Worm (Caenorhabditis elegans) whole organism, L3 larva: Measurements from ENCODE around the gene npp-24.
A peak's percentile ranks its signal among the peaks of the same experiment; 100 is the strongest.

Source experiments
- egl-27 ChIP-seq: sonication (generic microtip); optimal IDR thresholded peaks from 4 replicates; lab custom pipeline; 2017; ENCODE audit warnings: missing biosample characterization, missing genetic modification reagents, missing genetic modification characterization
- elt-2 ChIP-seq: sonication (generic microtip); optimal IDR thresholded peaks from 2 replicates; lab custom pipeline; 2016; ENCODE audit warnings: missing genetic modification reagents, mild to moderate bottlenecking, missing genetic modification characterization, missing compliant biosample characterization
- fos-1 ChIP-seq: fragments of 150-350 bp; optimal IDR thresholded peaks from 2 replicates; lab custom pipeline; 2014; ENCODE audit warnings: missing biosample characterization, missing genetic modification characterization
- nhr-237 ChIP-seq: fragments of 150-350 bp; optimal IDR thresholded peaks from 2 replicates; lab custom pipeline; 2014; ENCODE audit warnings: missing biosample characterization, missing genetic modification characterization
- nhr-28 ChIP-seq: fragments of 150-350 bp; optimal IDR thresholded peaks from 2 replicates; lab custom pipeline; 2014; ENCODE audit warnings: missing biosample characterization, missing genetic modification characterization
- pha-4 ChIP-seq: fragments of 150-350 bp; optimal IDR thresholded peaks from 2 replicates; lab custom pipeline; 2014; ENCODE audit warnings: missing biosample characterization, missing genetic modification reagents, missing genetic modification characterization
- sea-2 ChIP-seq: fragments of 150-350 bp; sonication (generic microtip); optimal IDR thresholded peaks from 4 replicates; lab custom pipeline; 2014; ENCODE audit warnings: missing biosample characterization, missing genetic modification reagents, missing genetic modification characterization
- skn-1 ChIP-seq: fragments of 150-350 bp; optimal IDR thresholded peaks from 2 replicates; lab custom pipeline; 2014; ENCODE audit warnings: missing biosample characterization, missing genetic modification characterization
- unc-62 ChIP-seq: fragments of 150-350 bp; sonication (generic microtip); optimal IDR thresholded peaks from 4 replicates; lab custom pipeline; 2014; ENCODE audit warnings: missing biosample characterization, missing genetic modification reagents, missing genetic modification characterization
- zag-1 ChIP-seq: fragments of 150-350 bp; optimal IDR thresholded peaks from 2 replicates; lab custom pipeline; 2014; ENCODE audit warnings: missing biosample characterization, missing genetic modification characterization
- ztf-11 ChIP-seq: fragments of 150-350 bp; optimal IDR thresholded peaks from 2 replicates; lab custom pipeline; 2014; ENCODE audit warnings: missing biosample characterization, missing genetic modification characterization

- TF ChIP-seq nhr-237 (tag; lab: Kevin White, UChicago) (no peak), unc-62 (GFP tag; lab: Kevin White, UChicago) (no peak), sea-2 (GFP tag; lab: Kevin White, UChicago) (no peak), fos-1 (tag; lab: Kevin White, UChicago) (no peak), nhr-28 (tag; lab: Kevin White, UChicago) (no peak), skn-1 (tag; lab: Kevin White, UChicago) (no peak), ztf-11 (tag; lab: Kevin White, UChicago) (no peak), pha-4 (tag; lab: Kevin White, UChicago) (no peak), egl-27 (tag; lab: Kevin White, UChicago) (no peak), elt-2 (peak; percentile 95), zag-1 (no peak)
Measured at ce11 chrII:5557134-5557533, 51.5 kb downstream of the npp-24 start.
